Fruit fly (Drosophila melanogaster): Measurements from ENCODE around the gene bsh.

dm6 chr2L:19787930-19788329 lies 19.1 kb upstream of the bsh start:
- TF ChIP-seq toe (GFP tag; optimal IDR thresholded peaks at IDR 0.05) (no peak), ovo (GFP tag; optimal IDR thresholded peaks at IDR 0.05) (no peak), bab1 (GFP tag; optimal IDR thresholded peaks at IDR 0.05) (no peak), Clk (GFP tag; optimal IDR thresholded peaks at IDR 0.05) (no peak), cic (GFP tag; optimal IDR thresholded peaks at IDR 0.05) (no peak), CG33017 (tag; optimal IDR thresholded peaks at IDR 0.05) (no peak), CG7045 (GFP tag; optimal IDR thresholded peaks at IDR 0.05) (no peak), kay (GFP tag; ENCODE audit: borderline replicate concordance) (no peak), CG11617 (GFP tag; optimal IDR thresholded peaks at IDR 0.05) (no peak), CG1620 (GFP tag; optimal IDR thresholded peaks at IDR 0.05) (no peak), cnc (optimal IDR thresholded peaks at IDR 0.05) (no peak), Hr96 (GFP tag; optimal IDR thresholded peaks at IDR 0.05) (no peak), CG12768 (GFP tag; optimal IDR thresholded peaks at IDR 0.05) (no peak)

Measured in whole organism, adult.